Worm (Caenorhabditis elegans) whole organism, L3 larva: Measurements from ENCODE around the gene K02D10.3.

Experiments
- ama-1 ChIP-seq: fragments of 150-350 bp; optimal IDR thresholded peaks from 2 replicates; lab custom pipeline; 2018
- mdl-1 ChIP-seq: fragments of 150-350 bp; optimal IDR thresholded peaks from 2 replicates; lab custom pipeline; 2014; ENCODE audit warnings: missing biosample characterization, missing genetic modification characterization

DNA sequence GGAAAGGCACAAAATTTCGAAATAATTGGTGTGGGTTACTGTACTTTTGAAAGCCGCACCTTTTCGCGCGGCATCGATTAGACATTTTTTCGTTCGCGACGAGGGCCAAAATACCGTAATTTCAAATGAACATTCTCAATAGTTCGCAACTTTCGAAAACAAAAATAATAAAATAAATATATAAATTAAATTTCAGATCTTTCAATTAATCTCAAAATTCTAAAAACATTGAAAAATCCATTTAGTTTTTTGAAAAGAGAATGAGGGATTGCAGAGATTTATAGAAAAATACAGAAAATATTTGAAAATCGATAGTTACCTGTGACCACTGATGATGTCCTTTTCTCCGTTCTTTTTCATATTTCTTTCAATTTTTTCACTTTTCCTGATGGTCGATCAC lies 14.3 kb upstream of the K02D10.3 start, which contains the start of gene K02D10.8:
- TF ChIP-seq mdl-1 (no peak), ama-1 (lab: Kevin White, UChicago) (no peak)
